Worm (Caenorhabditis elegans) whole organism, late embryonic: ENCODE data around the gene smc-5.

Experiments
- C38D4.7 ChIP-seq: fragments of 200-800 bp; sonication (Bioruptor generic); optimal IDR thresholded peaks from 2 replicates; lab custom pipeline; 2018; ENCODE audit warnings: mild to moderate bottlenecking, missing genetic modification characterization, moderate library complexity, missing compliant biosample characterization
- ceh-2 ChIP-seq: sonication (generic microtip); optimal IDR thresholded peaks from 2 replicates; lab custom pipeline; 2016; ENCODE audit warnings: missing genotype, missing genetic modification characterization, missing compliant biosample characterization
- ceh-22 ChIP-seq: sonication (generic microtip); optimal IDR thresholded peaks from 2 replicates; lab custom pipeline; 2017; ENCODE audit warnings: missing biosample characterization, missing genetic modification characterization
- ceh-30 ChIP-seq: fragments of 150-350 bp; optimal IDR thresholded peaks from 2 replicates; lab custom pipeline; 2014; ENCODE audit warnings: missing biosample characterization, missing genetic modification characterization
- dmd-4 ChIP-seq: sonication (generic microtip); optimal IDR thresholded peaks from 2 replicates; lab custom pipeline; 2016; ENCODE audit warnings: borderline replicate concordance, missing genetic modification characterization, missing compliant biosample characterization
- elt-2 ChIP-seq: sonication (generic microtip); optimal IDR thresholded peaks from 2 replicates; lab custom pipeline; 2016; ENCODE audit warnings: missing genetic modification reagents, missing genetic modification characterization, missing compliant biosample characterization
- nhr-11 ChIP-seq: fragments of 150-350 bp; optimal IDR thresholded peaks from 2 replicates; lab custom pipeline; 2014; ENCODE audit warnings: missing biosample characterization, missing genetic modification characterization
- npax-4 ChIP-seq: sonication (generic microtip); optimal IDR thresholded peaks from 2 replicates; lab custom pipeline; 2016; ENCODE audit warnings: missing genetic modification characterization, missing compliant biosample characterization
- pag-3 ChIP-seq: sonication (generic microtip); optimal IDR thresholded peaks from 2 replicates; lab custom pipeline; 2016; ENCODE audit warnings: missing compliant biosample characterization, missing genetic modification characterization, borderline replicate concordance
- pqm-1 ChIP-seq: sonication (generic microtip); optimal IDR thresholded peaks from 2 replicates; lab custom pipeline; 2016; ENCODE audit warnings: missing genetic modification characterization, missing compliant biosample characterization
- sox-2 ChIP-seq: fragments of 200-800 bp; sonication (Bioruptor generic); IDR thresholded peaks from 2 replicates; pipeline ENCODE4 v1.3.6; 2022; ENCODE audit warnings: missing genetic modification reagents, missing genetic modification characterization, missing compliant biosample characterization
- ttx-3 ChIP-seq: sonication (generic microtip); optimal IDR thresholded peaks from 2 replicates; lab custom pipeline; 2016; ENCODE audit warnings: missing genetic modification reagents, missing genetic modification characterization, missing compliant biosample characterization
- ztf-16 ChIP-seq: sonication (generic microtip); optimal IDR thresholded peaks from 2 replicates; lab custom pipeline; 2017; ENCODE audit warnings: missing genetic modification characterization, missing compliant biosample characterization

DNA sequence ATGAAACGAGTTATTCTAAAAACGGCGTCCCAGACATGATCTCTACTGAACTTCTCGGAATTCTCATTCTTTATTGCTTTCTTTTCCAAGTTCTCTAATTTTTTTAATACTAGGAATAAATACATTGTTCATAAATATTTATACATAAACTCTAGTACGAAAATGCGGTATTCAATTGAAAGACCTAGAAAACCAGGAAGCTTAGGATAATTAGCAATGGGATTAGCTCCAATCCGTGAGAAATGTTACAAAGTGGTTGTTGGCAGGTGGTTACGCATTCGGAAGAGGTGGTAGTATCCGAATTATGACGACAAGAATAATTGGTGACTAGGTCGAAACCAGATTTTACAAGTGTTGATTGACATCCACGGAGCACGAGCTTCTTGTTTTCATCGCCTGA is 5.0 kb downstream of the smc-5 start:
- no peak for TF ChIP-seq nhr-11
- no peak for TF ChIP-seq C38D4.7
- TF ChIP-seq ceh-2 (tag; lab: Kevin White, UChicago): no peak
- no peak for TF ChIP-seq pqm-1 (tag; lab: Kevin White, UChicago)
- TF ChIP-seq ttx-3 (tag; lab: Kevin White, UChicago): no peak
- no peak for TF ChIP-seq ztf-16 (tag; lab: Kevin White, UChicago)
- TF ChIP-seq npax-4 (tag; lab: Kevin White, UChicago): no peak
- TF ChIP-seq elt-2 (tag; lab: Kevin White, UChicago): no peak
- TF ChIP-seq ceh-22 (tag; lab: Kevin White, UChicago): no peak
- no peak for TF ChIP-seq pag-3 (tag; lab: Kevin White, UChicago)
- no peak for TF ChIP-seq sox-2 (GFP tag; lab: Robert Waterston, UW)
- no peak for TF ChIP-seq dmd-4
- no peak for TF ChIP-seq ceh-30
